Worm (Caenorhabditis elegans) whole organism, early embryonic: ENCODE measurements around the gene ugt-19.
"Not testable (repeated sequence)": the region's sequence is repeated elsewhere in the genome, so short reads cannot be mapped to it uniquely, and the experiment has no call there.

Experiments
- B0310.2 ChIP-seq: sonication (generic microtip); optimal IDR thresholded peaks from 2 replicates; lab custom pipeline; 2016; ENCODE audit warnings: mild to moderate bottlenecking, missing genetic modification characterization, missing compliant biosample characterization
- F13C5.2 ChIP-seq: sonication (generic microtip); optimal IDR thresholded peaks from 2 replicates; lab custom pipeline; 2017; ENCODE audit warnings: mild to moderate bottlenecking, missing genetic modification characterization, inconsistent platforms, missing compliant biosample characterization
- aly-1 ChIP-seq: sonication (generic microtip); optimal IDR thresholded peaks from 2 replicates; lab custom pipeline; 2016; ENCODE audit warnings: missing genetic modification characterization, missing compliant biosample characterization
- ama-1 ChIP-seq: fragments of 150-350 bp; optimal IDR thresholded peaks from 2 replicates; lab custom pipeline; 2014
- ceh-13 ChIP-seq: fragments of 200-800 bp; sonication (Bioruptor generic); optimal IDR thresholded peaks from 2 replicates; lab custom pipeline; 2018; ENCODE audit warnings: mild to moderate bottlenecking, missing genetic modification characterization, missing compliant biosample characterization
- ceh-36 ChIP-seq: sonication (generic microtip); optimal IDR thresholded peaks from 2 replicates; lab custom pipeline; 2016; ENCODE audit warnings: missing genetic modification characterization, inconsistent platforms, missing compliant biosample characterization
- ets-7 ChIP-seq: sonication (generic microtip); optimal IDR thresholded peaks from 2 replicates; lab custom pipeline; 2016; ENCODE audit warnings: missing genotype, missing genetic modification characterization, missing compliant biosample characterization
- flt-1 ChIP-seq: fragments of 200-800 bp; sonication (Bioruptor generic); IDR thresholded peaks from 2 replicates; pipeline ENCODE4 v1.3.6; 2022; ENCODE audit warnings: missing genetic modification characterization, missing compliant biosample characterization
- hmbx-1 ChIP-seq: sonication (generic microtip); optimal IDR thresholded peaks from 2 replicates; lab custom pipeline; 2016; ENCODE audit warnings: mild to moderate bottlenecking, missing genetic modification characterization, missing compliant biosample characterization
- hmg-4 ChIP-seq: fragments of 200-800 bp; sonication (Bioruptor generic); optimal IDR thresholded peaks from 2 replicates; lab custom pipeline; 2018; ENCODE audit warnings: mild to moderate bottlenecking, missing genetic modification characterization, missing compliant biosample characterization
- hnd-1 ChIP-seq: sonication (generic microtip); optimal IDR thresholded peaks from 2 replicates; lab custom pipeline; 2016; ENCODE audit warnings: missing genetic modification characterization, missing compliant biosample characterization
- pes-1 ChIP-seq: fragments of 200-800 bp; sonication (Bioruptor generic); IDR thresholded peaks from 2 replicates; pipeline ENCODE4 v1.3.6; 2022; ENCODE audit warnings: missing genetic modification reagents, missing genetic modification characterization, missing compliant biosample characterization
- scrt-1 ChIP-seq: fragments of 200-800 bp; sonication (Bioruptor generic); IDR thresholded peaks from 2 replicates; pipeline ENCODE4 v1.3.6; 2022; ENCODE audit warnings: missing genetic modification characterization, missing compliant biosample characterization
- sea-1 ChIP-seq: fragments of 200-800 bp; sonication (Bioruptor generic); conservative IDR thresholded peaks from 2 replicates; pipeline ENCODE4 v1.3.6; 2022; ENCODE audit warnings: missing genetic modification characterization, missing compliant biosample characterization
- tbx-11 ChIP-seq: fragments of 200-800 bp; sonication (Bioruptor generic); IDR thresholded peaks from 2 replicates; pipeline ENCODE4 v1.3.6; 2022; ENCODE audit warnings: missing genetic modification characterization, missing compliant biosample characterization
- tbx-37 ChIP-seq: fragments of 200-800 bp; sonication (Bioruptor generic); conservative IDR thresholded peaks from 2 replicates; pipeline ENCODE4 v1.3.6; 2022; ENCODE audit warnings: missing genetic modification reagents, missing genetic modification characterization, missing compliant biosample characterization
- tra-4 ChIP-seq: sonication (generic microtip); optimal IDR thresholded peaks from 2 replicates; lab custom pipeline; 2017; ENCODE audit warnings: missing genetic modification characterization, missing compliant biosample characterization

Gene ugt-19

DNA sequence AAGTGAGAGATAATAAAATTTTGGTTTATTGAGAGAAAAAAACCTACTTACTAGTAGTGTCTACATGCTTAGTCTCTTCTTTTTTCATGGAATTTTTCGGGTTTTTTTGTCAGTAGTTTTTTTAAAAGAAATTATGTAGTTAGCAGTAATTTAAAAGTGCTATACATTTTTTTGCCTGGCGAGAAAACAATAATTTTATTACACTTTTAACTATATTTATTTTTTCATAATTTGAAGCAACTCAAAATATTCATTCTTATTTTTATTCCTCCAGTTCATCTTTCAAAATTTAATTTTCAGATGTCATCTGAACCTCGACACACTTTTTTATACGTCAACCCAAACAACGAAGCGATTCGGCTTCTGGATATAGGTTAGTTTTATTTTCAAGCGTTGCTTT, 39.1 kb downstream of the ugt-19 start, which contains the start of gene kcc-2:
Gene kcc-2 (plus strand): TSS at position 301 of the 400 bp plus-strand sequence.
- TF ChIP-seq scrt-1 (GFP tag; lab: Robert Waterston, UW) (no peak), aly-1 (tag; lab: Kevin White, UChicago) (no peak), B0310.2 (tag; lab: Kevin White, UChicago) (no peak), hmbx-1 (tag; lab: Kevin White, UChicago) (no peak), sea-1 (GFP tag; lab: Robert Waterston, UW) (no peak), hmg-4 (GFP tag; lab: Kevin White, UChicago) (no peak), flt-1 (GFP tag; lab: Robert Waterston, UW) (no peak), tbx-11 (GFP tag; lab: Robert Waterston, UW) (no peak), F13C5.2 (tag; lab: Kevin White, UChicago) (no peak), tra-4 (tag; lab: Kevin White, UChicago) (no peak), ets-7 (no peak), ama-1 (lab: Kevin White, UChicago) (no peak), ceh-36 (tag; lab: Kevin White, UChicago) (no peak), pes-1 (GFP tag; lab: Robert Waterston, UW) (no peak), ceh-13 (GFP tag; lab: Kevin White, UChicago) (no peak), hnd-1 (tag; lab: Kevin White, UChicago) (no peak)

DNA sequence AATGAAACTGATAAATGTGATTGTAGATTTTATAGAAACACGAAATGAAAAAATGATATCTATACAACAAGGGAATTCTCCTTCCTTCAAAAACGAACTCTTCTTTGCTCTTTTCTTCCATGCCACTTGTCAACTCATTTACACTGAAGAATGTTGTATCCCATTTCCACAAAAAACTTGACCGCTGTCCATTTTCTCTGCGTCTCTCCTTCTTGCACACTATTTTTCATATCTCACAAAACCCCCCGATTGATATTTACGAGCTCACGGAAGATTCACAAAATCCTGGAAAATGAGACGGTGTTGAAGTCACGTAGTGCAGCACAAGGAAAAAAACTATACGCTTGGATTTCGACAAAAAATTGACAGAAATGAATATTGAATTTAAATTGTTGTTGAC, 44.6 kb downstream of the ugt-19 start:
- no peak for TF ChIP-seq ets-7
- TF ChIP-seq F13C5.2 (tag; lab: Kevin White, UChicago), result no peak
- TF ChIP-seq hnd-1 (tag; lab: Kevin White, UChicago), result no peak
- no peak for TF ChIP-seq tbx-11 (GFP tag; lab: Robert Waterston, UW)
- no peak for TF ChIP-seq hmg-4 (GFP tag; lab: Kevin White, UChicago)
- TF ChIP-seq ama-1 (lab: Kevin White, UChicago), result no peak
- TF ChIP-seq ceh-36 (tag; lab: Kevin White, UChicago), result no peak
- TF ChIP-seq hmbx-1 (tag; lab: Kevin White, UChicago), result no peak
- no peak for TF ChIP-seq flt-1 (GFP tag; lab: Robert Waterston, UW)
- no peak for TF ChIP-seq sea-1 (GFP tag; lab: Robert Waterston, UW)
- no peak for TF ChIP-seq scrt-1 (GFP tag; lab: Robert Waterston, UW)
- TF ChIP-seq B0310.2 (tag; lab: Kevin White, UChicago), result no peak
- no peak for TF ChIP-seq tra-4 (tag; lab: Kevin White, UChicago)
- TF ChIP-seq ceh-13 (GFP tag; lab: Kevin White, UChicago), result no peak
- no peak for TF ChIP-seq pes-1 (GFP tag; lab: Robert Waterston, UW)
- TF ChIP-seq tbx-37 (GFP tag; lab: Robert Waterston, UW), result no peak

DNA sequence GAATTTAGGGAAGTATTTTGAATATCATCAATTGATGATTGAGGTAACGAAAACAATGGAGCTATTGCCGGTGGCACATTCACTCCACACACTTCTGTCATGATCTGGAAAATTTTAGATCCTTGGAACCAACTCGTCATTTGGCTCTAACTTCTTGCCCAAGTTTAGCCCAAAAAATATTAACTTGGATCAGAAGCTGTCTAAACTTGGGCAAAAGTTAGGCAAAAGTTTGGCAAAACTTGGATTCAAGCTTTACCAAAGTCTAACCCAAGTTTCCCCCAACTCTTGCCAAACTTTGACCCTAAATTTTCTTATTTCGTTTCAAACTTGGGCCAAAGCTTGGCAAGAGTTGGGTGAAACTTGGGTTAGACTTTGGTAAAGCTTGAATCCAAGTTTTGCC, 46.2 kb downstream of the ugt-19 start, which contains the start of gene pqn-22:
Gene pqn-22 (minus strand): TSS at position 101 of the 400 bp plus-strand sequence.
- not testable (repeated sequence) for TF ChIP-seq scrt-1 (GFP tag; lab: Robert Waterston, UW); pes-1 (GFP tag; lab: Robert Waterston, UW); aly-1 (tag; lab: Kevin White, UChicago)

DNA sequence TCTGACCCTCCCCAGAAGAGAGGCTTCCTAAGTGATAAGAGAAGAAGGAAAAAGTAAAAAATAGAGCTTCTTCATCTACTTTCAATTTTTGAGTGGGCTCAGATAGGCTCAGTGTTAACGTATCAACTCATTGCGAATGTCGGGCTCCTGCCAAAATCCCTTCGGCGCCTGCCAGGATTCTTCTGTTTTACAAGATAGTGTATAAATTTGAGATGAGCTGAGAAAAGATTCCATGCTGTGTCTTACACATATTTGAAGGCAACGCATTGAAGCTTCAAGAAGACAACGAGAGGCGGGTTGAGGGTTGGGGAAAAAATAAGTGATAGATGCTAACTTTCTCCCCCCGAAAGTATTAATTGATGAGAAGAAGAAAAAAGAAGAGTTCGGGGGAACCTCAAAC, 47.3 kb downstream of the ugt-19 start:
- no peak for TF ChIP-seq tbx-11 (GFP tag; lab: Robert Waterston, UW)
- TF ChIP-seq tra-4 (tag; lab: Kevin White, UChicago), result no peak
- TF ChIP-seq B0310.2 (tag; lab: Kevin White, UChicago), result no peak
- TF ChIP-seq aly-1 (tag; lab: Kevin White, UChicago), result no peak
- TF ChIP-seq hnd-1 (tag; lab: Kevin White, UChicago), result no peak
- TF ChIP-seq hmbx-1 (tag; lab: Kevin White, UChicago), result no peak
